Worm (Caenorhabditis elegans) whole organism, L1 larva: ENCODE results near the gene ift-139.
A peak's percentile ranks its signal among the peaks of the same experiment; 100 is the strongest.

Experiments used
- blmp-1 ChIP-seq: fragments of 150-350 bp; optimal IDR thresholded peaks from 2 replicates; lab custom pipeline; 2014; ENCODE audit warnings: missing biosample characterization, missing genetic modification characterization
- ceh-8 ChIP-seq: fragments of 200-800 bp; sonication (Bioruptor generic); optimal IDR thresholded peaks from 2 replicates; lab custom pipeline; 2018; ENCODE audit warnings: mild to moderate bottlenecking, missing genetic modification characterization, moderate library complexity, missing compliant biosample characterization
- ceh-82 ChIP-seq, 3 experiments: fragments of 150-350 bp in 1 of 3; sonication (generic microtip) in 2 of 3; optimal IDR thresholded peaks; 2 replicates each; lab custom pipeline; 2014 to 2017; ENCODE audit warnings: missing biosample characterization in 3 of 3, missing genetic modification characterization in 3 of 3
- ceh-90 ChIP-seq: sonication (generic microtip); optimal IDR thresholded peaks from 2 replicates; lab custom pipeline; 2016; ENCODE audit warnings: missing genetic modification characterization, missing compliant biosample characterization
- efl-1 ChIP-seq, 4 experiments: fragments of 150-350 bp; optimal IDR thresholded peaks in 3 of 4; peaks in 1 of 4; 1 replicate in 1 of 4; 2 replicates in 3 of 4; lab custom pipeline; 2014; ENCODE audit warnings: missing biosample characterization in 2 of 4, missing genetic modification characterization in 2 of 4, missing genetic modification reagents in 2 of 4
- elt-2 ChIP-seq: sonication (generic microtip); optimal IDR thresholded peaks from 2 replicates; lab custom pipeline; 2016; ENCODE audit warnings: missing genetic modification characterization, mild to moderate bottlenecking, inconsistent platforms, missing compliant biosample characterization, missing genetic modification reagents
- elt-3 ChIP-seq, 6 experiments: fragments of 150-350 bp in 1 of 6; sonication (generic microtip); optimal IDR thresholded peaks; 2 replicates each; lab custom pipeline; 2017 to 2018; ENCODE audit warnings: missing biosample characterization in 6 of 6, missing genetic modification characterization in 6 of 6, inconsistent platforms in 1 of 6
- fkh-8 ChIP-seq: sonication (generic microtip); optimal IDR thresholded peaks from 2 replicates; lab custom pipeline; 2016; ENCODE audit warnings: mild to moderate bottlenecking, missing genetic modification characterization, missing compliant biosample characterization
- grh-1 ChIP-seq: fragments of 200-800 bp; sonication (Bioruptor generic); IDR thresholded peaks from 2 replicates; pipeline ENCODE4 v1.3.6; 2022; ENCODE audit warnings: missing genetic modification reagents, missing genetic modification characterization, missing compliant biosample characterization
- hlh-17 ChIP-seq: fragments of 200-800 bp; sonication (Bioruptor generic); optimal IDR thresholded peaks from 2 replicates; lab custom pipeline; 2018; ENCODE audit warnings: missing genetic modification characterization, mild to moderate bottlenecking, missing compliant biosample characterization, moderate library complexity, borderline replicate concordance
- hpl-2 ChIP-seq: fragments of 150-350 bp; optimal IDR thresholded peaks from 2 replicates; lab custom pipeline; 2014; ENCODE audit warnings: missing biosample characterization, missing genetic modification reagents, missing genetic modification characterization
- irx-1 ChIP-seq: sonication (generic microtip); optimal IDR thresholded peaks from 2 replicates; lab custom pipeline; 2016; ENCODE audit warnings: missing genetic modification characterization, missing compliant biosample characterization
- isw-1 ChIP-seq: fragments of 200-800 bp; sonication (Bioruptor generic); IDR thresholded peaks from 2 replicates; pipeline ENCODE4 v1.3.6; 2022; ENCODE audit warnings: missing genetic modification characterization, missing compliant biosample characterization
- lin-14 ChIP-seq: fragments of 200-800 bp; sonication (Bioruptor generic); optimal IDR thresholded peaks from 2 replicates; lab custom pipeline; 2018; ENCODE audit warnings: mild to moderate bottlenecking, missing genetic modification characterization, moderate library complexity, missing compliant biosample characterization
- lin-39 ChIP-seq: fragments of 150-350 bp; optimal IDR thresholded peaks from 2 replicates; lab custom pipeline; 2014; ENCODE audit warnings: missing biosample characterization, missing genetic modification reagents, missing genetic modification characterization
- lsy-2 ChIP-seq, 2 experiments: fragments of 150-350 bp; optimal IDR thresholded peaks; 2 replicates each; lab custom pipeline; 2014; ENCODE audit warnings: missing biosample characterization in 2 of 2, missing genetic modification characterization in 2 of 2
- mab-9 ChIP-seq: fragments of 200-800 bp; sonication (Bioruptor generic); IDR thresholded peaks from 2 replicates; pipeline ENCODE4 v1.3.6; 2022; ENCODE audit warnings: missing genetic modification reagents, missing genetic modification characterization, missing compliant biosample characterization
- mep-1 ChIP-seq: fragments of 150-350 bp; optimal IDR thresholded peaks from 2 replicates; lab custom pipeline; 2014; ENCODE audit warnings: missing biosample characterization, missing genetic modification characterization
- nhr-237 ChIP-seq: fragments of 150-350 bp; optimal IDR thresholded peaks from 2 replicates; lab custom pipeline; 2014; ENCODE audit warnings: missing biosample characterization, missing genetic modification characterization
- nhr-47 ChIP-seq: sonication (generic microtip); optimal IDR thresholded peaks from 2 replicates; lab custom pipeline; 2016; ENCODE audit warnings: mild to moderate bottlenecking, missing genetic modification characterization, moderate library complexity, missing compliant biosample characterization
- nhr-71 ChIP-seq: sonication (generic microtip); optimal IDR thresholded peaks from 2 replicates; lab custom pipeline; 2016; ENCODE audit warnings: mild to moderate bottlenecking, missing genetic modification characterization, moderate library complexity, missing compliant biosample characterization
- nhr-76 ChIP-seq: sonication (generic microtip); optimal IDR thresholded peaks from 2 replicates; lab custom pipeline; 2017; ENCODE audit warnings: missing biosample characterization, missing genetic modification characterization
- nhr-85 ChIP-seq: sonication (generic microtip); peaks from one replicate; lab custom pipeline; 2016; ENCODE audit warnings: missing genetic modification characterization, inconsistent platforms, missing compliant biosample characterization
- pag-3 ChIP-seq: sonication (generic microtip); optimal IDR thresholded peaks from 2 replicates; lab custom pipeline; 2017; ENCODE audit warnings: missing genetic modification characterization, mild to moderate bottlenecking, missing compliant biosample characterization, antibody characterized with exemption, borderline replicate concordance; ENCODE audit not compliant: insufficient read depth
- pax-3 ChIP-seq: fragments of 200-800 bp; sonication (Bioruptor generic); optimal IDR thresholded peaks from 2 replicates; lab custom pipeline; 2018; ENCODE audit warnings: mild to moderate bottlenecking, missing genetic modification characterization, moderate library complexity, missing compliant biosample characterization
- pqm-1 ChIP-seq: sonication (generic microtip); optimal IDR thresholded peaks from 3 replicates; lab custom pipeline; 2017; ENCODE audit warnings: missing biosample characterization, missing genetic modification characterization
- rnt-1 ChIP-seq: sonication (generic microtip); optimal IDR thresholded peaks from 2 replicates; lab custom pipeline; 2016; ENCODE audit warnings: mild to moderate bottlenecking, missing genetic modification characterization, moderate library complexity, missing compliant biosample characterization
- snu-23 ChIP-seq: sonication (generic microtip); optimal IDR thresholded peaks from 2 replicates; lab custom pipeline; 2016; ENCODE audit warnings: missing genetic modification characterization, missing compliant biosample characterization
- sox-4 ChIP-seq: sonication (generic microtip); optimal IDR thresholded peaks from 2 replicates; lab custom pipeline; 2016; ENCODE audit warnings: missing genetic modification characterization, missing compliant biosample characterization
- sup-37 ChIP-seq: fragments of 200-800 bp; sonication (Bioruptor generic); optimal IDR thresholded peaks from 2 replicates; lab custom pipeline; 2018; ENCODE audit warnings: mild to moderate bottlenecking, missing genetic modification characterization, missing compliant biosample characterization
- swsn-7 ChIP-seq: sonication (generic microtip); optimal IDR thresholded peaks from 2 replicates; lab custom pipeline; 2016; ENCODE audit warnings: missing genetic modification characterization, missing compliant biosample characterization
- tlp-1 ChIP-seq: fragments of 150-350 bp; optimal IDR thresholded peaks from 2 replicates; lab custom pipeline; 2014; ENCODE audit warnings: missing biosample characterization, missing genetic modification characterization
- unc-130 ChIP-seq: fragments of 150-350 bp; optimal IDR thresholded peaks from 2 replicates; lab custom pipeline; 2017; ENCODE audit warnings: missing biosample characterization, missing genetic modification characterization, inconsistent platforms
- unc-30 ChIP-seq: sonication (generic microtip); optimal IDR thresholded peaks from 2 replicates; lab custom pipeline; 2017; ENCODE audit warnings: missing biosample characterization, missing genetic modification characterization
- unc-86 ChIP-seq: sonication (generic microtip); optimal IDR thresholded peaks from 2 replicates; lab custom pipeline; 2016; ENCODE audit warnings: missing genetic modification characterization, missing compliant biosample characterization
- unc-98 ChIP-seq: fragments of 200-800 bp; sonication (Bioruptor generic); IDR thresholded peaks from 2 replicates; pipeline ENCODE4 v1.3.6; 2022; ENCODE audit warnings: missing genetic modification characterization, missing compliant biosample characterization
- vab-15 ChIP-seq: sonication (generic microtip); optimal IDR thresholded peaks from 2 replicates; lab custom pipeline; 2017; ENCODE audit warnings: missing genotype, mild to moderate bottlenecking, missing genetic modification characterization, missing compliant biosample characterization
- xbp-1 ChIP-seq: sonication (generic microtip); optimal IDR thresholded peaks from 2 replicates; lab custom pipeline; 2016; ENCODE audit warnings: missing genetic modification characterization, missing compliant biosample characterization
- zag-1 ChIP-seq: fragments of 150-350 bp; optimal IDR thresholded peaks from 2 replicates; lab custom pipeline; 2014; ENCODE audit warnings: missing biosample characterization, missing genetic modification characterization
- zip-4 ChIP-seq: fragments of 200-800 bp; sonication (Bioruptor generic); optimal IDR thresholded peaks from 2 replicates; lab custom pipeline; 2018; ENCODE audit warnings: mild to moderate bottlenecking, missing genetic modification characterization, moderate library complexity, missing compliant biosample characterization
- ztf-11 ChIP-seq, 2 experiments: sonication (generic microtip); optimal IDR thresholded peaks; 2 replicates each; lab custom pipeline; 2016 to 2017; ENCODE audit warnings: missing genetic modification characterization in 2 of 2, missing biosample characterization in 1 of 2, missing compliant biosample characterization in 1 of 2

The ift-139 gene

ce11 chrIII:6039370-6039769 is at the start of gene ift-139:
TSS of gene ift-139 (minus strand) at chrIII:6039470.
- no peak for TF ChIP-seq unc-130 (tag; lab: Kevin White, UChicago)
- TF ChIP-seq pag-3 (tag; lab: Kevin White, UChicago), result no peak

- TF ChIP-seq elt-2, result peak; percentile 70
- no peak for TF ChIP-seq mep-1 (tag; lab: Kevin White, UChicago)
Measured at ce11 chrIII:6087705-6088359, 48.6 kb upstream of the ift-139 start, which contains the start of gene wht-1. TSS of gene wht-1 (minus strand) at chrIII:6087755.

- TF ChIP-seq elt-2 (no peak), blmp-1 (tag; lab: Kevin White, UChicago) (no peak)
Measured at ce11 chrIII:6085311-6085710, 46.0 kb upstream of the ift-139 start.

DNA sequence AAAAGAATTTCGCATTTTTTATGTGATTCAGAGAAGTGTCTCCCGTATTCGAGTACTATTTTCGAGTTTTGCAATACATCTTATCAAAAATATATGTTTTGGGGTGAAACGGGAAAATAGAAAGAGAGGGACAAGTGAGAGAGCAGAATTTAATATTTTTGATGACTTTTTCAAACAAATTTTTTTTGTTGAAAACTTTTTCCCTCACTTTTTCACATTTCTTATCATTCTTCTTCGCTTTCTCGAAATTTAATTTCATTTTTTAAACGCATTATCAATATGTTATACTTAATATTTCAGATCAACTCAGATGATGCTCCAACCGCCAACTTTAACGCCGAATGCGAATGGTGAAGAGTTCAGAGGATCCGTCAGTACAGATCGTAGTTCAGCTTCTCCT is 41.0 kb upstream of the ift-139 start, which contains the start of gene attf-4:
Gene attf-4 (plus strand): TSS at position 301 of the 400 bp plus-strand sequence.
- TF ChIP-seq nhr-76 (tag; lab: Kevin White, UChicago) (no peak), lsy-2 (tag; optimal IDR thresholded peaks at IDR 0.05; lab: Kevin White, UChicago) (peak in 1 of 2 experiments; percentile 2), lin-14 (peak; percentile 37), mep-1 (tag; lab: Kevin White, UChicago) (no peak)

DNA sequence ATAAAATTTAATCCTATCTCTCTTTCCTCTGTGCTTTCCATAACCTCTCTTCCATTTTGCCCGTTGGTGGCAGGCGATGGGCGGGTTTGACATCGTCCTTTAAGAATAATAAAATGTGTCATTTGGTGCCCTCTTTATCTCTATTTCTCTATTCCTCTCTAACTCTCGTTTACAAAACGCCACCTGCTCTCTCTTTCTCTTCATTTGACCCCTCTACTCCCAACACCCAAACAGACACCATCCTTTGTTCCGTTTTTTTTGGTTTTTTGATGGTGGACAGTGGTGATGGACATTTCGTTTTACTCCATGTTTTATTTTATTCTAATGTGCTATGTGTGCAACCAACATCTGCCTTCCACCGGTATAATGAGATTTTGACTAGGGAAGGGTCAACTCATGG is 39.6 kb upstream of the ift-139 start:
- TF ChIP-seq nhr-47 (tag; lab: Kevin White, UChicago) (no peak), fkh-8 (tag; lab: Kevin White, UChicago) (no peak), pqm-1 (tag; lab: Kevin White, UChicago) (no peak), hlh-17 (GFP tag; lab: Kevin White, UChicago) (no peak), nhr-71 (peak; percentile 32), unc-98 (GFP tag; lab: Robert Waterston, UW) (no peak), xbp-1 (tag; lab: Kevin White, UChicago) (no peak), grh-1 (GFP tag; lab: Robert Waterston, UW) (no peak), elt-3 (tag; optimal IDR thresholded peaks at IDR 0.05; lab: Kevin White, UChicago) (no peak), nhr-85 (tag; lab: Kevin White, UChicago) (no peak), ceh-82 (tag; optimal IDR thresholded peaks at IDR 0.05; lab: Kevin White, UChicago) (no peak), isw-1 (GFP tag; lab: Robert Waterston, UW) (no peak), lin-39 (no peak), efl-1 (optimal IDR thresholded peaks at IDR 0.05; lab: Kevin White, UChicago) (peak; percentile 9 to 20), efl-1 (GFP tag; optimal IDR thresholded peaks at IDR 0.05 in 1 of 2; lab: Kevin White, UChicago) (peak in 1 of 2 experiments; percentile 65), zag-1 (tag; lab: Kevin White, UChicago) (no peak), nhr-76 (tag; lab: Kevin White, UChicago) (no peak), blmp-1 (tag; lab: Kevin White, UChicago) (peak; percentile 2), tlp-1 (no peak), zip-4 (no peak), sup-37 (no peak), ztf-11 (tag; optimal IDR thresholded peaks at IDR 0.05; lab: Kevin White, UChicago) (peak in 1 of 2 experiments; percentile 7), nhr-237 (no peak), vab-15 (tag; lab: Kevin White, UChicago) (peak; percentile 30), pax-3 (tag; lab: Kevin White, UChicago) (no peak), lsy-2 (tag; optimal IDR thresholded peaks at IDR 0.05; lab: Kevin White, UChicago) (peak in 1 of 2 experiments; percentile 29), pag-3 (tag; lab: Kevin White, UChicago) (no peak), irx-1 (tag; lab: Kevin White, UChicago) (no peak), snu-23 (peak; percentile 29), mep-1 (tag; lab: Kevin White, UChicago) (peak; percentile 25), unc-30 (tag; lab: Kevin White, UChicago) (no peak), ceh-8 (no peak), swsn-7 (peak; percentile 16), unc-130 (tag; lab: Kevin White, UChicago) (no peak), sox-4 (no peak), ceh-90 (tag; lab: Kevin White, UChicago) (no peak), lin-14 (peak; percentile 53), hpl-2 (GFP tag; lab: Kevin White, UChicago) (no peak), rnt-1 (tag; lab: Kevin White, UChicago) (peak; percentile 43), mab-9 (no peak), unc-86 (peak; percentile 25)
